Worm (Caenorhabditis elegans): ENCODE data around the gene cest-1.1.
A peak's percentile ranks its signal among the peaks of the same experiment; 100 is the strongest.

DNA sequence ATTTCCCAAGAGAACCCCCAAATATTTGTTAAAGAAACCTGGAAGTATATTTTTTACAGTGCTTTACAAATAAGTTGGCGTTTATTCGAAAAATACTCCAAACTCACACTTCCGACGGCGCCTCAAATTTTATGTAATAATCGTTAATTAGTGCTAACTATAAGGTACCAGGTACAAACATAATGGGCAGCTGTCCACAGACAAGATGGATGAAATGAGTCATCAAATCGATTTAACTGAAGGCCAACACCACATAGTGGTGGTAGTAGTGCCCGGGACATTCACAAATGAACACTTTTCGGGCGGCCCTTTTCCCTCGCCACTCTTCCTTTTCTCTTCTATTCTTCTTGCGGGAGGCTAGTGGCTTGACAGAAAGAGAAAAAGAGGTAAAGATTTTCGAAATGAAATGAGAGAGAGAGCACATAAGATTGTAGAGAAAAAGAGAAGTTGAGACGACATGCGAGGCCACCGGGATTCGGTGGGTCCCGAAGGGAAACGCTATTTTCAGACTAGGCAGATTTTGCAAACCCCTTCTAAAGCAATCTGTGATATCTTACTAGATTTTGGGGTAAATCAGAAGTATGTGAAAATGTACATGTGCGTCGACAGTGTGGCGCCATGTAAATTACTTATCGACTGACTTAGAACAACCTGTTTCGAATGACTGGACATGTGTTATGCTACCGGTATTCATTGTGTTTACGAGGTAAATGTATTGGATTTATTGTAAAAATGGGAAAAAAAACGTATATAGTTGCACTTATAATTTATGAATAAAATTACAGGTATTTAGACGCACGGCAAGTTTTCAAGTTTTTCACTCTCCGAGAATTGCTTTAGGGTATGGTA, 27.1 kb downstream of the cest-1.1 start:
- no peak for TF ChIP-seq ztf-11 (tag; optimal IDR thresholded peaks at IDR 0.05)
- TF ChIP-seq nhr-11 (tag; optimal IDR thresholded peaks at IDR 0.05): no peak
- TF ChIP-seq aly-2 (tag; optimal IDR thresholded peaks at IDR 0.05): no peak
- TF ChIP-seq lin-39 (tag; optimal IDR thresholded peaks at IDR 0.05): peak; percentile 40
- TF ChIP-seq egl-27 (tag; optimal IDR thresholded peaks at IDR 0.05): no peak
- no peak for TF ChIP-seq nhr-77 (tag; optimal IDR thresholded peaks at IDR 0.05)
- peak; percentile 23 for TF ChIP-seq nhr-25 (tag; optimal IDR thresholded peaks at IDR 0.05)
- no peak for TF ChIP-seq mdl-1 (tag; optimal IDR thresholded peaks at IDR 0.05)
- no peak for TF ChIP-seq skn-1 (tag; optimal IDR thresholded peaks at IDR 0.05)
